Fruit fly (Drosophila melanogaster): Measurements from ENCODE around the gene FoxK.
A peak's percentile ranks its signal among the peaks of the same experiment; 100 is the strongest.

FoxK gene

DNA sequence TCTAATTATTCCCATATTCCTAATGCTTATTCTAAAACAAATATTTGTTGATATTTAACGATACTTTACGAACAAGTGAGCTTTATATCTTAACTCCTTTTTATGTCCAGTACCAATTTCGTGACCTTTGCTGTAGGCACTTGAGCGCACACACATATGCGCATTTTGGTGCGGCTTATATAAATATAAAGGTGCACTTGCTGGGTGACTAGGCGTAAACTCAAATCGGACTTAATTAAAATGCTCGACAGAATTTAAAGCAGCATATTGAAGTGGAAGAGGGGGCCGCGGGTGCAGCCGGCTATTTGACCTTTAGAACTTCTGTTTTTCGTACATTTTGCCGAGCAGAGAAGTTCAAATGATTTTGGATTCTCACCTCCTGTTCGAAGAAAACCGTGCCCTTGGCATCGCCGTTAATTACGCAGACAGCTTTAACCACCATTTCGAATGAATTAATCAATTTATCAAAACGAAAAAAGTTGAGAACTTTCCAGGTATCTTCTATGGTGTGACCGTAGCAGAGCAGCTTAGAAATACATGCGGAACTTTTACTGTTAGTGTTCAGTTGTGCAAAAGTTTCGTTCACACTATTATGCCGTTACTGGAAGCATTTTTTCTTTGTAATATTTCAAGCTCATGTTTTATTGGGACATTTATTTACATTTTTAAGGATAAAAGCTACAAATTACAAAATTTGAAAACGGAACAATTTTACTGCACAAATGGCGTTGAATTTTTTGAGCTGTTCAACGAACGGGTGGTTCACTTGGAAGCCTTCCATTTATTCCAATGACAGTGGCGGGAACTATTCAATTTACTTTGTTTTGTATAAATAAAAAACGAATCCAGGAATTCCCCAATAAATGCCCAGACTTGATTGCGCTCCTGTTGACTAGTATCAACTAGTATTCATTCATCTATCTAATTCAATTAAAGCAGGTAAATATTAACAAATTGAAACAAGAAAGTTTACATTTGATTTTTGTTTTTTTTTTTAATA lies 7.1 kb downstream of the FoxK start, which contains the start of gene Sod1 (continued):
- TF ChIP-seq gsb-n (tag; optimal IDR thresholded peaks at IDR 0.05) (no peak), ap (GFP tag; IDR thresholded peaks at IDR 0.05) (no peak), lilli (GFP tag; optimal IDR thresholded peaks at IDR 0.05) (no peak), CG6765 (GFP tag; optimal IDR thresholded peaks at IDR 0.05) (peak; percentile 21), CG6683 (GFP tag; optimal IDR thresholded peaks at IDR 0.05) (no peak), lola (GFP tag; optimal IDR thresholded peaks at IDR 0.05) (no peak), Lpt (GFP tag; optimal IDR thresholded peaks at IDR 0.05) (no peak), CG14441 (GFP tag; IDR thresholded peaks at IDR 0.05) (no peak; the same call in 1 of the 2 replicates), peb (GFP tag; IDR thresholded peaks at IDR 0.05) (no peak), CG12104 (GFP tag; optimal IDR thresholded peaks at IDR 0.05) (no peak), trh (GFP tag; optimal IDR thresholded peaks at IDR 0.05) (no peak), otp (GFP tag; IDR thresholded peaks at IDR 0.05) (no peak), trem (tag; optimal IDR thresholded peaks at IDR 0.05) (no peak), tna (GFP tag; IDR thresholded peaks at IDR 0.05; ENCODE audit: partially characterized antibody) (no peak), bcd (GFP tag; optimal IDR thresholded peaks at IDR 0.05) (no peak), nau (GFP tag; optimal IDR thresholded peaks at IDR 0.05) (no peak), klu (GFP tag; IDR thresholded peaks at IDR 0.05) (no peak), mirr (GFP tag; optimal IDR thresholded peaks at IDR 0.05) (no peak), NC2α (GFP tag; optimal IDR thresholded peaks at IDR 0.05) (no peak), seq (GFP tag; IDR thresholded peaks at IDR 0.05) (no peak), Mad (GFP tag; optimal IDR thresholded peaks at IDR 0.05) (no peak), CG2116 (GFP tag; optimal IDR thresholded peaks at IDR 0.05) (peak; percentile 16), CG30403 (GFP tag; optimal IDR thresholded peaks at IDR 0.05) (no peak), CG1233 (GFP tag; optimal IDR thresholded peaks at IDR 0.05) (no peak), CG16813 (GFP tag; IDR thresholded peaks at IDR 0.05; ENCODE audit: partially characterized antibody) (no peak; the same call in 2 of the 3 replicates), CG17912 (GFP tag; optimal IDR thresholded peaks at IDR 0.05) (no peak), CG10959 (GFP tag; IDR thresholded peaks at IDR 0.05) (no peak), ash1 (GFP tag; optimal IDR thresholded peaks at IDR 0.05) (no peak), ATbp (GFP tag; optimal IDR thresholded peaks at IDR 0.05) (no peak), Atf6 (GFP tag; IDR thresholded peaks at IDR 0.05) (0 out of 2 replicates have a peak, but pooled peaks have one; percentile 8), CG7963 (GFP tag; IDR thresholded peaks at IDR 0.05; ENCODE audit: partially characterized antibody) (no peak), org-1 (GFP tag; optimal IDR thresholded peaks at IDR 0.05) (no peak), Ada2b (GFP tag; IDR thresholded peaks at IDR 0.05) (no peak), Dip2 (GFP tag; IDR thresholded peaks at IDR 0.05) (no peak), CG34422 (GFP tag; IDR thresholded peaks at IDR 0.05) (peak; percentile 83; the same call in 1 of the 3 replicates), Hmx (GFP tag; optimal IDR thresholded peaks at IDR 0.05) (no peak), CG9437 (GFP tag; optimal IDR thresholded peaks at IDR 0.05) (no peak), run (tag; optimal IDR thresholded peaks at IDR 0.05) (no peak), zen2 (GFP tag; IDR thresholded peaks at IDR 0.05; ENCODE audit: partially characterized antibody) (no peak), CG3407 (GFP tag; optimal IDR thresholded peaks at IDR 0.05) (no peak), CG13296 (GFP tag; optimal IDR thresholded peaks at IDR 0.05) (no peak), CG10543 (GFP tag; optimal IDR thresholded peaks at IDR 0.05) (no peak), Kr (GFP tag; optimal IDR thresholded peaks at IDR 0.05) (no peak), Ets65A (GFP tag) (no peak), Dp (GFP tag; optimal IDR thresholded peaks at IDR 0.05) (peak; percentile 73), Gsc (GFP tag; IDR thresholded peaks at IDR 0.05) (no peak), Hmr (GFP tag; optimal IDR thresholded peaks at IDR 0.05) (no peak), Dll (GFP tag; IDR thresholded peaks at IDR 0.05; ENCODE audit: partially characterized antibody) (no peak), CG4328 (GFP tag; optimal IDR thresholded peaks at IDR 0.05) (no peak)
